Worm (Caenorhabditis elegans) whole organism, L2 larva: ENCODE measurements around the gene T08B1.1.

Experiments used
- Y55F3AM.14 ChIP-seq: fragments of 200-800 bp; sonication (Bioruptor generic); optimal IDR thresholded peaks from 2 replicates; lab custom pipeline; 2018; ENCODE audit warnings: mild to moderate bottlenecking, missing genetic modification characterization, missing compliant biosample characterization
- ZK546.5 ChIP-seq: sonication (generic microtip); optimal IDR thresholded peaks from 2 replicates; lab custom pipeline; 2017; ENCODE audit warnings: missing biosample characterization, missing genetic modification characterization
- aly-2 ChIP-seq: fragments of 150-350 bp; optimal IDR thresholded peaks from 2 replicates; lab custom pipeline; 2014; ENCODE audit warnings: missing biosample characterization, missing genetic modification characterization
- ceh-16 ChIP-seq: fragments of 150-350 bp; optimal IDR thresholded peaks from 2 replicates; lab custom pipeline; 2014; ENCODE audit warnings: missing biosample characterization, missing genetic modification characterization
- elt-3 ChIP-seq: sonication (generic microtip); optimal IDR thresholded peaks from 2 replicates; lab custom pipeline; 2017; ENCODE audit warnings: missing biosample characterization, missing genetic modification characterization
- fos-1 ChIP-seq: fragments of 150-350 bp; optimal IDR thresholded peaks from 2 replicates; lab custom pipeline; 2014; ENCODE audit warnings: missing biosample characterization, missing genetic modification characterization
- nhr-11 ChIP-seq: fragments of 150-350 bp; optimal IDR thresholded peaks from 2 replicates; lab custom pipeline; 2014; ENCODE audit warnings: missing biosample characterization, missing genetic modification characterization
- nhr-129 ChIP-seq: fragments of 150-350 bp; optimal IDR thresholded peaks from 2 replicates; lab custom pipeline; 2014; ENCODE audit warnings: missing biosample characterization, missing genetic modification characterization
- zag-1 ChIP-seq: fragments of 150-350 bp; optimal IDR thresholded peaks from 2 replicates; lab custom pipeline; 2014; ENCODE audit warnings: missing biosample characterization, missing genetic modification characterization
- ztf-4 ChIP-seq: fragments of 150-350 bp; optimal IDR thresholded peaks from 2 replicates; lab custom pipeline; 2014; ENCODE audit warnings: missing biosample characterization, missing genetic modification characterization

- TF ChIP-seq zag-1 (no peak), fos-1 (tag; lab: Kevin White, UChicago) (no peak), ztf-4 (tag; lab: Kevin White, UChicago) (no peak), aly-2 (tag; lab: Kevin White, UChicago) (no peak), nhr-129 (tag; lab: Kevin White, UChicago) (no peak), nhr-11 (tag; lab: Kevin White, UChicago) (no peak), Y55F3AM.14 (no peak), ZK546.5 (tag; lab: Kevin White, UChicago) (no peak), elt-3 (tag; lab: Kevin White, UChicago) (no peak), ceh-16 (no peak)
Measured at ce11 chrV:2004659-2005058, 17.8 kb upstream of the T08B1.1 start, which contains the start of gene cysl-4.
